Worm (Caenorhabditis elegans) whole organism, L2 larva: ENCODE measurements around the gene T10H9.1.

ENCODE experiments used
- C34F6.9 ChIP-seq: fragments of 150-350 bp; optimal IDR thresholded peaks from 2 replicates; lab custom pipeline; 2014; ENCODE audit warnings: missing biosample characterization, missing genetic modification characterization
- F13H6.1 ChIP-seq: sonication (generic microtip); optimal IDR thresholded peaks from 2 replicates; lab custom pipeline; 2016; ENCODE audit warnings: missing genetic modification characterization, missing compliant biosample characterization
- R02D3.7 ChIP-seq: fragments of 150-350 bp; optimal IDR thresholded peaks from 2 replicates; lab custom pipeline; 2014; ENCODE audit warnings: missing biosample characterization, missing genetic modification characterization
- Y55F3AM.14 ChIP-seq: fragments of 200-800 bp; sonication (Bioruptor generic); optimal IDR thresholded peaks from 2 replicates; lab custom pipeline; 2018; ENCODE audit warnings: mild to moderate bottlenecking, missing genetic modification characterization, missing compliant biosample characterization
- ZK546.5 ChIP-seq: sonication (generic microtip); optimal IDR thresholded peaks from 2 replicates; lab custom pipeline; 2017; ENCODE audit warnings: missing biosample characterization, missing genetic modification characterization
- aly-2 ChIP-seq: fragments of 150-350 bp; optimal IDR thresholded peaks from 2 replicates; lab custom pipeline; 2014; ENCODE audit warnings: missing biosample characterization, missing genetic modification characterization
- ama-1 ChIP-seq: fragments of 150-350 bp; optimal IDR thresholded peaks from 2 replicates; lab custom pipeline; 2018; ENCODE audit warnings: inconsistent platforms
- blmp-1 ChIP-seq: sonication (generic microtip); optimal IDR thresholded peaks from 2 replicates; lab custom pipeline; 2017; ENCODE audit warnings: missing genetic modification characterization, mild to moderate bottlenecking, missing compliant biosample characterization, antibody characterized with exemption, moderate library complexity; ENCODE audit not compliant: insufficient read depth
- ceh-16 ChIP-seq: fragments of 150-350 bp; optimal IDR thresholded peaks from 2 replicates; lab custom pipeline; 2014; ENCODE audit warnings: missing biosample characterization, missing genetic modification characterization
- ceh-82 ChIP-seq: fragments of 150-350 bp; optimal IDR thresholded peaks from 2 replicates; lab custom pipeline; 2014; ENCODE audit warnings: missing biosample characterization, missing genetic modification characterization
- crh-2 ChIP-seq: sonication (generic microtip); optimal IDR thresholded peaks from 2 replicates; lab custom pipeline; 2017; ENCODE audit warnings: missing biosample characterization, missing genetic modification characterization
- dmd-4 ChIP-seq: sonication (generic microtip); optimal IDR thresholded peaks from 2 replicates; lab custom pipeline; 2017; ENCODE audit warnings: missing biosample characterization, missing genetic modification characterization
- elt-3 ChIP-seq: sonication (generic microtip); optimal IDR thresholded peaks from 2 replicates; lab custom pipeline; 2017; ENCODE audit warnings: missing biosample characterization, missing genetic modification characterization
- fos-1 ChIP-seq: fragments of 150-350 bp; optimal IDR thresholded peaks from 2 replicates; lab custom pipeline; 2014; ENCODE audit warnings: missing biosample characterization, missing genetic modification characterization
- gmeb-1 ChIP-seq: fragments of 150-350 bp; optimal IDR thresholded peaks from 2 replicates; lab custom pipeline; 2014; ENCODE audit warnings: missing biosample characterization, missing genetic modification characterization
- lin-39 ChIP-seq: fragments of 150-350 bp; optimal IDR thresholded peaks from 2 replicates; lab custom pipeline; 2014; ENCODE audit warnings: missing biosample characterization, missing genetic modification reagents, missing genetic modification characterization
- lsy-2 ChIP-seq, 2 experiments: fragments of 150-350 bp in 1 of 2; sonication (generic microtip) in 1 of 2; optimal IDR thresholded peaks; 2 replicates each; lab custom pipeline; 2014 to 2017; ENCODE audit warnings: missing biosample characterization in 2 of 2, missing genetic modification characterization in 2 of 2
- mab-5 ChIP-seq: fragments of 150-350 bp; optimal IDR thresholded peaks from 2 replicates; lab custom pipeline; 2014; ENCODE audit warnings: missing biosample characterization, missing genetic modification characterization
- mdl-1 ChIP-seq, 2 experiments: fragments of 150-350 bp in 1 of 2; sonication (generic microtip) in 1 of 2; optimal IDR thresholded peaks; 2 replicates each; lab custom pipeline; 2017; ENCODE audit warnings: missing biosample characterization in 2 of 2, missing genetic modification characterization in 2 of 2
- nhr-10 ChIP-seq: sonication (generic microtip); optimal IDR thresholded peaks from 2 replicates; lab custom pipeline; 2017; ENCODE audit warnings: missing biosample characterization, missing genetic modification characterization
- nhr-11 ChIP-seq: fragments of 150-350 bp; optimal IDR thresholded peaks from 2 replicates; lab custom pipeline; 2014; ENCODE audit warnings: missing biosample characterization, missing genetic modification characterization
- nhr-12 ChIP-seq: fragments of 150-350 bp; optimal IDR thresholded peaks from 2 replicates; lab custom pipeline; 2014; ENCODE audit warnings: missing biosample characterization, missing genetic modification characterization
- nhr-23 ChIP-seq: fragments of 150-350 bp; optimal IDR thresholded peaks from 2 replicates; lab custom pipeline; 2014; ENCODE audit warnings: missing biosample characterization, missing genetic modification reagents, missing genetic modification characterization
- nhr-25 ChIP-seq: fragments of 150-350 bp; sonication (generic microtip); optimal IDR thresholded peaks from 3 replicates; lab custom pipeline; 2014; ENCODE audit warnings: missing biosample characterization, missing genetic modification characterization
- nhr-6 ChIP-seq: fragments of 150-350 bp; optimal IDR thresholded peaks from 2 replicates; lab custom pipeline; 2014; ENCODE audit warnings: missing biosample characterization, missing genetic modification characterization
- nhr-77 ChIP-seq: fragments of 150-350 bp; optimal IDR thresholded peaks from 2 replicates; lab custom pipeline; 2014; ENCODE audit warnings: missing biosample characterization, missing genetic modification characterization
- sem-4 ChIP-seq: fragments of 150-350 bp; optimal IDR thresholded peaks from 2 replicates; lab custom pipeline; 2014; ENCODE audit warnings: missing biosample characterization, missing genetic modification reagents, missing genetic modification characterization
- skn-1 ChIP-seq: sonication (generic microtip); optimal IDR thresholded peaks from 2 replicates; lab custom pipeline; 2017; ENCODE audit warnings: missing biosample characterization, missing genetic modification characterization
- sma-3 ChIP-seq: sonication (generic microtip); optimal IDR thresholded peaks from 2 replicates; lab custom pipeline; 2016; ENCODE audit warnings: missing genetic modification reagents, missing genetic modification characterization, missing compliant biosample characterization
- sma-9 ChIP-seq, 2 experiments: fragments of 150-350 bp in 1 of 2; sonication (generic microtip) in 1 of 2; optimal IDR thresholded peaks; 2 replicates each; lab custom pipeline; 2014 to 2016; ENCODE audit warnings: missing genetic modification characterization in 2 of 2, mild to moderate bottlenecking in 1 of 2, missing biosample characterization in 1 of 2, missing compliant biosample characterization in 1 of 2, missing genetic modification reagents in 1 of 2, moderate library complexity in 1 of 2
- snpc-4 ChIP-seq: fragments of 150-350 bp; optimal IDR thresholded peaks from 2 replicates; lab custom pipeline; 2014; ENCODE audit warnings: missing biosample characterization, missing genetic modification characterization
- unc-39 ChIP-seq: fragments of 150-350 bp; optimal IDR thresholded peaks from 2 replicates; lab custom pipeline; 2014; ENCODE audit warnings: missing biosample characterization, missing genetic modification characterization
- unc-55 ChIP-seq: fragments of 150-350 bp; sonication (generic microtip); optimal IDR thresholded peaks from 3 replicates; lab custom pipeline; 2014; ENCODE audit warnings: missing biosample characterization, missing genetic modification reagents, missing genetic modification characterization
- unc-62 ChIP-seq: fragments of 150-350 bp; optimal IDR thresholded peaks from 2 replicates; lab custom pipeline; 2014; ENCODE audit warnings: missing biosample characterization, missing genetic modification reagents, missing genetic modification characterization
- zag-1 ChIP-seq: fragments of 150-350 bp; optimal IDR thresholded peaks from 2 replicates; lab custom pipeline; 2014; ENCODE audit warnings: missing biosample characterization, missing genetic modification characterization
- ztf-11 ChIP-seq: sonication (generic microtip); optimal IDR thresholded peaks from 2 replicates; lab custom pipeline; 2017; ENCODE audit warnings: missing biosample characterization, missing genetic modification characterization
- ztf-4 ChIP-seq: fragments of 150-350 bp; optimal IDR thresholded peaks from 2 replicates; lab custom pipeline; 2014; ENCODE audit warnings: missing biosample characterization, missing genetic modification characterization

T10H9.1 gene

ce11 chrV:6649317-6649716 is at the start of gene T10H9.1:
Gene T10H9.1 (plus strand): TSS chrV:6649617.
- TF ChIP-seq mab-5 (tag; lab: Kevin White, UChicago) (no peak), nhr-6 (tag; lab: Kevin White, UChicago) (no peak), nhr-23 (tag; lab: Kevin White, UChicago) (no peak), elt-3 (tag; lab: Kevin White, UChicago) (no peak), sem-4 (tag; lab: Kevin White, UChicago) (no peak), R02D3.7 (tag; lab: Kevin White, UChicago) (no peak), aly-2 (no peak), crh-2 (tag; lab: Kevin White, UChicago) (no peak), Y55F3AM.14 (no peak), unc-55 (GFP tag; lab: Kevin White, UChicago) (no peak), fos-1 (tag; lab: Kevin White, UChicago) (no peak), sma-3 (no peak)

ce11 chrV:6602556-6603062 is 46.8 kb upstream of the T10H9.1 start, which contains the start of gene ZK1055.6:
Gene ZK1055.6 (minus strand): TSS chrV:6602606.
- TF ChIP-seq nhr-11, result no peak
- TF ChIP-seq unc-39 (tag; lab: Kevin White, UChicago), result no peak
- TF ChIP-seq nhr-10, result no peak
- TF ChIP-seq ama-1 (lab: Kevin White, UChicago), result no peak
- no peak for TF ChIP-seq nhr-25 (tag; lab: Kevin White, UChicago)
- no peak for TF ChIP-seq ztf-11 (tag; lab: Kevin White, UChicago)
- no peak for TF ChIP-seq nhr-23 (tag; lab: Kevin White, UChicago)
- TF ChIP-seq nhr-12, result no peak
- TF ChIP-seq Y55F3AM.14, result no peak
- TF ChIP-seq blmp-1 (tag; lab: Kevin White, UChicago), result no peak
- TF ChIP-seq C34F6.9, result no peak
- no peak for TF ChIP-seq mab-5 (tag; lab: Kevin White, UChicago)
- no peak for TF ChIP-seq ceh-82 (tag; lab: Kevin White, UChicago)
- TF ChIP-seq fos-1 (tag; lab: Kevin White, UChicago), result no peak
- no peak for TF ChIP-seq unc-62 (GFP tag; lab: Kevin White, UChicago)
- TF ChIP-seq sma-9 (GFP tag; optimal IDR thresholded peaks at IDR 0.05; lab: Kevin White, UChicago), result no peak
- no peak for TF ChIP-seq sma-9 (tag; optimal IDR thresholded peaks at IDR 0.05; lab: Kevin White, UChicago)
- no peak for TF ChIP-seq gmeb-1 (tag; lab: Kevin White, UChicago)

- TF ChIP-seq unc-55 (GFP tag; lab: Kevin White, UChicago) (no peak), ZK546.5 (tag; lab: Kevin White, UChicago) (no peak), fos-1 (tag; lab: Kevin White, UChicago) (no peak), lsy-2 (tag; optimal IDR thresholded peaks at IDR 0.05; lab: Kevin White, UChicago) (no peak), nhr-6 (tag; lab: Kevin White, UChicago) (no peak), ztf-4 (no peak), dmd-4 (tag; lab: Kevin White, UChicago) (no peak), nhr-77 (tag; lab: Kevin White, UChicago) (no peak)
Observed at ce11 chrV:6605275-6605674, 44.1 kb upstream of the T10H9.1 start, which contains the start of gene ZK1055.7. Gene ZK1055.7 (minus strand): TSS chrV:6605375.

- TF ChIP-seq skn-1 (peak; percentile 48), ceh-16 (no peak), mab-5 (tag; lab: Kevin White, UChicago) (no peak), F13H6.1 (tag; lab: Kevin White, UChicago) (no peak), R02D3.7 (tag; lab: Kevin White, UChicago) (no peak), gmeb-1 (tag; lab: Kevin White, UChicago) (peak; percentile 47), unc-55 (GFP tag; lab: Kevin White, UChicago) (peak; percentile 76), fos-1 (tag; lab: Kevin White, UChicago) (peak; percentile 88)
Observed at ce11 chrV:6606197-6606596, 43.2 kb upstream of the T10H9.1 start.

- no peak for TF ChIP-seq zag-1 (tag; lab: Kevin White, UChicago)
- no peak for TF ChIP-seq nhr-23 (tag; lab: Kevin White, UChicago)
- no peak for TF ChIP-seq mab-5 (tag; lab: Kevin White, UChicago)
- TF ChIP-seq unc-62 (GFP tag; lab: Kevin White, UChicago), result no peak
- TF ChIP-seq lin-39 (tag; lab: Kevin White, UChicago), result no peak
- TF ChIP-seq mdl-1 (tag; optimal IDR thresholded peaks at IDR 0.05; lab: Kevin White, UChicago), result no peak
- TF ChIP-seq snpc-4 (tag; lab: Kevin White, UChicago), result no peak
- TF ChIP-seq nhr-12, result no peak
- TF ChIP-seq ceh-82 (tag; lab: Kevin White, UChicago), result no peak
- no peak for TF ChIP-seq F13H6.1 (tag; lab: Kevin White, UChicago)
- no peak for TF ChIP-seq unc-39 (tag; lab: Kevin White, UChicago)
- TF ChIP-seq sem-4 (tag; lab: Kevin White, UChicago), result no peak
- TF ChIP-seq ztf-11 (tag; lab: Kevin White, UChicago), result no peak
- TF ChIP-seq, all 48 proteins: peak for 0
Observed at ce11 chrV:6611058-6611457, 38.4 kb upstream of the T10H9.1 start, which contains the start of gene gon-14. Gene gon-14 (minus strand): TSS chrV:6611158.
